Worm (Caenorhabditis elegans) whole organism, L1 larva: ENCODE measurements around the gene C13A2.10.

ENCODE experiments used
- aha-1 ChIP-seq: fragments of 150-350 bp; optimal IDR thresholded peaks from 2 replicates; lab custom pipeline; 2014; ENCODE audit warnings: missing biosample characterization, missing genetic modification characterization
- ama-1 ChIP-seq: fragments of 150-350 bp; optimal IDR thresholded peaks from 2 replicates; lab custom pipeline; 2014
- blmp-1 ChIP-seq: fragments of 150-350 bp; optimal IDR thresholded peaks from 2 replicates; lab custom pipeline; 2014; ENCODE audit warnings: missing biosample characterization, missing genetic modification characterization
- ceh-82 ChIP-seq, 3 experiments: fragments of 150-350 bp in 1 of 3; sonication (generic microtip) in 2 of 3; optimal IDR thresholded peaks; 2 replicates each; lab custom pipeline; 2014 to 2017; ENCODE audit warnings: missing biosample characterization in 3 of 3, missing genetic modification characterization in 3 of 3
- lin-39 ChIP-seq: fragments of 150-350 bp; optimal IDR thresholded peaks from 2 replicates; lab custom pipeline; 2014; ENCODE audit warnings: missing biosample characterization, missing genetic modification reagents, missing genetic modification characterization
- lsy-2 ChIP-seq, 2 experiments: fragments of 150-350 bp; optimal IDR thresholded peaks; 2 replicates each; lab custom pipeline; 2014; ENCODE audit warnings: missing biosample characterization in 2 of 2, missing genetic modification characterization in 2 of 2
- nhr-11 ChIP-seq: fragments of 150-350 bp; optimal IDR thresholded peaks from 2 replicates; lab custom pipeline; 2014; ENCODE audit warnings: missing biosample characterization, missing genetic modification characterization
- nhr-12 ChIP-seq: sonication (generic microtip); optimal IDR thresholded peaks from 2 replicates; lab custom pipeline; 2017; ENCODE audit warnings: missing biosample characterization, missing genetic modification characterization
- sptf-1 ChIP-seq: fragments of 150-350 bp; optimal IDR thresholded peaks from 2 replicates; lab custom pipeline; 2014; ENCODE audit warnings: missing biosample characterization, missing genetic modification characterization
- tlp-1 ChIP-seq: fragments of 150-350 bp; optimal IDR thresholded peaks from 2 replicates; lab custom pipeline; 2014; ENCODE audit warnings: missing biosample characterization, missing genetic modification characterization
- unc-62 ChIP-seq: fragments of 150-350 bp; optimal IDR thresholded peaks from 2 replicates; lab custom pipeline; 2014; ENCODE audit warnings: missing biosample characterization, missing genetic modification reagents, missing genetic modification characterization

- TF ChIP-seq aha-1 (tag; lab: Kevin White, UChicago) (no peak), sptf-1 (tag; lab: Kevin White, UChicago) (no peak), tlp-1 (no peak), lin-39 (tag; lab: Kevin White, UChicago) (no peak), ceh-82 (tag; optimal IDR thresholded peaks at IDR 0.05; lab: Kevin White, UChicago) (no peak), ama-1 (lab: Kevin White, UChicago) (no peak), lsy-2 (tag; optimal IDR thresholded peaks at IDR 0.05; lab: Kevin White, UChicago) (no peak), nhr-11 (tag; lab: Kevin White, UChicago) (no peak), blmp-1 (no peak), nhr-12 (tag; lab: Kevin White, UChicago) (no peak), unc-62 (GFP tag; lab: Kevin White, UChicago) (no peak)
Measured at ce11 chrV:7239471-7239870, 35.4 kb downstream of the C13A2.10 start, which contains the start of gene C05C8.1.
